Fruit fly (Drosophila melanogaster): ENCODE measurements around the gene CG13409.

CG13409 gene

DNA sequence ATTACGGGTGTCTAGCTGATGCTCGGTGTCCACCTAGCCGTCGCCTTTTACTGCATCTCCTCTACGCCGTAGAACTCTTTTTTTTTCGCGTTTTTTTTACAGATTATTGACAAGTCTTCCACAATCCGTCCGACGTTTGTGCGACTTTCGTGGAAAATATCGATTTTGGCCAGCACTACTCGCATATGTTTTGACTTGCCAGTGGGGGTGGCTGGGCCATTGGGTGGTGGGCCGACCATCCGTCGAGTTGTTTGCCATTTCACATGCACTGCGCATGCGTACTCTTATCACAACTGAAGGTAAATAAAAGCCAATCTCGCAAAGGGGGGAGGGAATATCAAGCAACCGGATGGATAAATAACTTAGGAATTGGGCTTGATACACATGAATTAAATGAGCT lies at the start of gene CG13409:
Gene CG13409, minus strand, starts transcription at position 163 of the 400 bp plus-strand sequence.
- TF ChIP-seq CTCF (optimal IDR thresholded peaks at IDR 0.05) (no peak), CG8478 (optimal IDR thresholded peaks at IDR 0.05) (no peak)

DNA sequence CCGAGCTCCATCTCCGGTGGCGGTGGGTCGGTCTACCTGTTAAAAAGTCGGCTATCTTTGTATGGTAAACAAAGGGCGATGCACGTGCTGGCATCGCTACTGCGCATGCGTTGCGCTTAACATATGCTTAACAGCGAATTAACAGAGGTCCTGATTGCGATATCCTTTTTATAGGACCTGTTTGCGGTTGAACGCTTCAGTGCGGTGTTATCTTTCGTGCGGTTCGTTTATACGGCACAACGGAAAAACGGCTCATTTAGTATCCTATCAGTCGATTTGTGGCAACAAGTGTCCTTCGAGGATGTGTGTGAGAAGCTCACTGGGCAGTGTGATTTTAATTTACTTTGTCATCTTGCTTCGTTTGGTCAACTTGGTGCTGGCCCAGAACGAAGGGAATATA lies 48.5 kb upstream of the CG13409 start, which contains the start of gene CG13408:
Gene CG13408, plus strand, starts transcription at position 222 of the 400 bp plus-strand sequence.
- TF ChIP-seq CG8478 (optimal IDR thresholded peaks at IDR 0.05) (no peak), CTCF (optimal IDR thresholded peaks at IDR 0.05) (no peak)

DNA sequence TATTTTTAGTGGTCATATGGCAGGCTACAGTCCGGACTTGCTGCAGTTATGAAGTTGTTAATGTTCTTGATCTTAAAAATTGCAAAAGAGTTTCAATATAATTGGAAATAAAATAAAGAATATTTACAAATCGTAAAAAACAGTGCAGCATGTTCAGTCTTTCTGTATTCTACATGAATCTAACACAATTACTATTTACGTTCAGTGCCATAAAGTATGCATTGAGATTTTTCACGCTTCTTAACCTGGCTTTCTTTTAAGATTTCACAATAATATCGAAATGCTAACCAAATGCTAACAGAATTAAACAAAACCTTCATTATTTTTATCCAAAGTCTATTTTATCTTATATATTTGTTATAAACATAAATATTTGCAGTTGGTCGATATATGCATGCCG lies 40.9 kb upstream of the CG13409 start:
- TF ChIP-seq CTCF (optimal IDR thresholded peaks at IDR 0.05) (no peak), CG8478 (optimal IDR thresholded peaks at IDR 0.05) (no peak)

- TF ChIP-seq CG8478 (optimal IDR thresholded peaks at IDR 0.05) (no peak), CTCF (optimal IDR thresholded peaks at IDR 0.05) (no peak)
Measured at dm6 chr3R:22071628-22072027, 39.9 kb upstream of the CG13409 start.

dm6 chr3R:22067235-22067634 lies 35.5 kb upstream of the CG13409 start:
- TF ChIP-seq CTCF (optimal IDR thresholded peaks at IDR 0.05): no peak
- TF ChIP-seq CG8478 (optimal IDR thresholded peaks at IDR 0.05): no peak

dm6 chr3R:22066440-22066839 lies 34.7 kb upstream of the CG13409 start:
- TF ChIP-seq CTCF (optimal IDR thresholded peaks at IDR 0.05) (no peak), CG8478 (optimal IDR thresholded peaks at IDR 0.05) (no peak)

dm6 chr3R:22057083-22057482 lies 25.4 kb upstream of the CG13409 start:
- TF ChIP-seq CG8478 (optimal IDR thresholded peaks at IDR 0.05) (no peak), CTCF (optimal IDR thresholded peaks at IDR 0.05) (no peak)

dm6 chr3R:22053740-22054139 lies 22.0 kb upstream of the CG13409 start:
- TF ChIP-seq CTCF (optimal IDR thresholded peaks at IDR 0.05): no peak
- no peak for TF ChIP-seq CG8478 (optimal IDR thresholded peaks at IDR 0.05)

- TF ChIP-seq CTCF (optimal IDR thresholded peaks at IDR 0.05): no peak
Measured at dm6 chr3R:22053202-22053601, 21.5 kb upstream of the CG13409 start.

- TF ChIP-seq CG8478 (optimal IDR thresholded peaks at IDR 0.05): no peak
- TF ChIP-seq CTCF (optimal IDR thresholded peaks at IDR 0.05): no peak
Measured at dm6 chr3R:22052235-22052634, 20.5 kb upstream of the CG13409 start.

DNA sequence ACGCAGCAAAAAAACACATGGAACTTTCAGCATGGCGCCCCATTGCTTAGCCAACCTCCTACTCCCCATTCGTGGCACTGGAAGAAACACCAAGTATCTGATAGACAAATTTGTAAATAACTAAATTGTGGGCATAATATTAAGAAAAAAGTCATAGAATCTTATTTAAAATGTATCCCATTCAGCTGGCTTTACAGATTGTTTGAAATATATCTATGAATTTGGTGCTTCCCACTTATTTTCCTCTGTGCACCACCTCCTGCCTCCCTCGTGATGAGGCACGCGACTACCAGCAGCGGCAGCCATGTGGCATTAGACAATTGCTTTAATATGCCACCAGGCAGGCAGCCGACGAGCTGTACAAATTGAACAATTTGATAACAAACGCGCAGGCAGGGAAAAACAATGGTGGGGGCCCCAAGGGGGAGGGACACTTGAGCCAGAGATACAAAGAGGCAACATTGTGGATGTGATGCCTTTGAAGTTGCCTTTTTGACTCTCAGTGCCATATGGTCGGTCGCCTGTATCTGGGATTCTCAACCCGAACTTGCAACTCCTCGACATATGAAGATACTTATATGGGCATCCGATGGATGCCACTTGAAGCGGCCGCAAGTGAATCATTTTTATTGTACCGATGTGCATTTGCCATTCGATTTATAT lies 17.6 kb upstream of the CG13409 start:
- TF ChIP-seq CTCF (optimal IDR thresholded peaks at IDR 0.05) (no peak), CG8478 (optimal IDR thresholded peaks at IDR 0.05) (no peak)

DNA sequence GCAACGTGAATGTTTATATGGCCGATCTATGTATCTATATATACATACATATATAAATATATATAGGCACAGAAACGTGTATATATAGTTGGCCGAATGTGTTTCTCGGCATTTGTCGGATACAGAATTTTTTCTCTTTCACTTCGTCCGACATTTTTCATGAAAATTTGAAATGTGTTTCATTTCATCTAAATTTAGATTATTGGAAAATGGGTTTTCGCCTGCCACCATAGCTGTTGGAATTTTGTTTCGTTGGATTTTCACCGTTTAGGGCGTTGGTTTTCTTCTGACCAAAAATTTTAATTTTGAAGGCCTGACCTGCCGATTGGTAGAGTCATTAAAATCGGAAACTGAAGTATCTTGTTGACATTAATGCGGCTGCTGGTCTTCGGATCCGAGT lies 15.7 kb upstream of the CG13409 start:
- TF ChIP-seq CTCF (optimal IDR thresholded peaks at IDR 0.05): no peak
- no peak for TF ChIP-seq CG8478 (optimal IDR thresholded peaks at IDR 0.05)

DNA sequence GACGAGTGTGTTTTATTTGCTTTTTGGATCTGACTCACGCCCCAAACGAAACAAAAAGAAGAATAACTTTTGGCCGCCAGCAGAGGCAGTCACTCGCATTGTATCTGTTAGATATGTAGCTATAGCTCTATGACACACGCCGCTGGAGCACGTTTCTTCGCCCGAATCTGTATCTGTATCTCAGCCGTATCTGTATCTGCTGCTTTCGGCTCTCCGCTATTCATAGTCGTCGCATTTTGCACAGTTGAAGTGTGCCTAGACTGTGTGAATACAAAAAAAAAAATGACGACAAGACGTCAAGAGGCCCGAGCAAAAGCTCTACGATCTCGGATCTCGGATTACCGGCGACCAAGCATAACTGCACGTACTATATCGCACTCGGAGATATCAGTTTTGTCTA lies 15.0 kb upstream of the CG13409 start:
- TF ChIP-seq CTCF (optimal IDR thresholded peaks at IDR 0.05) (no peak), CG8478 (optimal IDR thresholded peaks at IDR 0.05) (no peak)

- TF ChIP-seq CTCF (optimal IDR thresholded peaks at IDR 0.05): no peak
- TF ChIP-seq CG8478 (optimal IDR thresholded peaks at IDR 0.05): no peak
Measured at dm6 chr3R:22046231-22046630, 14.5 kb upstream of the CG13409 start.

DNA sequence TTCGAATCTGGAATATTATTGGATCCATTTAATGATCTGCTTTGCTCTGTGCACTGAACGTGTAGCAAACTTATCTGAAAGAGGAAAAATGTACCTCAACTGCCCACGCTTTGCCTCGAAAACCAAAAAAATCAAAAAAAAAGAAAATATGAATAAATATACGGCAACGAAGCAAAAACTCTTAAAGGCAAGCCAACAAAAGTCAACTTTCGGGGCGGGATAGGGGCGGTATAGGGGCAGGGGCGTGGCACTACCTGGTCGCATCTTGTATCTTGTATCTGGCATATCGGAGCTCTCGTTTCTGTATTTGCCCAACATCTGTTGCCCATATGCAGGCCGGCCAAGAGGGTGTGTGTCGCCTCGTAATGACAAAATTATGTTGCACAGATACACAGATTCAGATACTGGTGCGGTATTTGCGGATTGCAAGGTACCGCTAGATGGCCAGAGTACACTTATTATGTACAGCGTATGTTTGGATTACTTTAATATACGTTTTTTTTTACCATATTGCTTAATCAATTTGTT lies 12.8 kb upstream of the CG13409 start:
- TF ChIP-seq CTCF (optimal IDR thresholded peaks at IDR 0.05): no peak
- TF ChIP-seq CG8478 (optimal IDR thresholded peaks at IDR 0.05): no peak

- TF ChIP-seq CTCF (optimal IDR thresholded peaks at IDR 0.05) (no peak), CG8478 (optimal IDR thresholded peaks at IDR 0.05) (no peak)
Measured at dm6 chr3R:22043748-22044402, 12.2 kb upstream of the CG13409 start.

Data from S2 (cell line).